Worm (Caenorhabditis elegans) whole organism, late embryonic: Measurements from ENCODE around the gene plst-1.

ENCODE experiments used
- Y22D7AL.16 ChIP-seq: sonication (generic microtip); optimal IDR thresholded peaks from 2 replicates; lab custom pipeline; 2016; ENCODE audit warnings: missing genetic modification characterization, missing compliant biosample characterization
- ama-1 ChIP-seq: fragments of 150-350 bp; optimal IDR thresholded peaks from 2 replicates; lab custom pipeline; 2014
- ceh-22 ChIP-seq: sonication (generic microtip); optimal IDR thresholded peaks from 2 replicates; lab custom pipeline; 2017; ENCODE audit warnings: missing biosample characterization, missing genetic modification characterization
- ceh-24 ChIP-seq: sonication (generic microtip); optimal IDR thresholded peaks from 2 replicates; lab custom pipeline; 2016; ENCODE audit warnings: mild to moderate bottlenecking, missing genetic modification characterization, missing compliant biosample characterization
- ceh-45 ChIP-seq: fragments of 200-800 bp; sonication (Bioruptor generic); IDR thresholded peaks from 2 replicates; pipeline ENCODE4 v1.3.6; 2022; ENCODE audit warnings: missing genetic modification reagents, missing genetic modification characterization, missing compliant biosample characterization
- elt-2 ChIP-seq: sonication (generic microtip); optimal IDR thresholded peaks from 2 replicates; lab custom pipeline; 2016; ENCODE audit warnings: missing genetic modification reagents, missing genetic modification characterization, missing compliant biosample characterization
- fax-1 ChIP-seq: sonication (generic microtip); optimal IDR thresholded peaks from 2 replicates; lab custom pipeline; 2016; ENCODE audit warnings: missing genotype, missing genetic modification characterization, missing compliant biosample characterization
- fkh-10 ChIP-seq: fragments of 150-350 bp; optimal IDR thresholded peaks from 2 replicates; lab custom pipeline; 2014; ENCODE audit warnings: missing biosample characterization, missing genetic modification reagents, missing genetic modification characterization
- nhr-11 ChIP-seq: fragments of 150-350 bp; optimal IDR thresholded peaks from 2 replicates; lab custom pipeline; 2014; ENCODE audit warnings: missing biosample characterization, missing genetic modification characterization
- pag-3 ChIP-seq: sonication (generic microtip); optimal IDR thresholded peaks from 2 replicates; lab custom pipeline; 2016; ENCODE audit warnings: missing compliant biosample characterization, missing genetic modification characterization, borderline replicate concordance
- sdc-2 ChIP-seq: sonication (generic microtip); optimal IDR thresholded peaks from 2 replicates; lab custom pipeline; 2016; ENCODE audit warnings: missing genotype, missing genetic modification characterization, missing compliant biosample characterization
- tbx-2 ChIP-seq: sonication (generic microtip); optimal IDR thresholded peaks from 2 replicates; lab custom pipeline; 2016; ENCODE audit warnings: missing genetic modification characterization, missing compliant biosample characterization

- TF ChIP-seq elt-2 (no peak), ceh-22 (no peak), nhr-11 (tag; lab: Kevin White, UChicago) (no peak), ceh-24 (no peak), Y22D7AL.16 (tag; lab: Kevin White, UChicago) (no peak), fax-1 (no peak), ama-1 (lab: Kevin White, UChicago) (no peak), tbx-2 (tag; lab: Kevin White, UChicago) (no peak), ceh-45 (GFP tag; lab: Robert Waterston, UW) (no peak), sdc-2 (tag; lab: Kevin White, UChicago) (no peak), pag-3 (tag; lab: Kevin White, UChicago) (no peak), fkh-10 (no peak)
These were observed 46.1 kb upstream of the plst-1 start, which contains the start of gene F38A1.15 for ce11 chrIV:1243295-1243694.
